Fruit fly (Drosophila melanogaster): ENCODE measurements around the gene Pkcdelta.

Pkcdelta gene

DNA sequence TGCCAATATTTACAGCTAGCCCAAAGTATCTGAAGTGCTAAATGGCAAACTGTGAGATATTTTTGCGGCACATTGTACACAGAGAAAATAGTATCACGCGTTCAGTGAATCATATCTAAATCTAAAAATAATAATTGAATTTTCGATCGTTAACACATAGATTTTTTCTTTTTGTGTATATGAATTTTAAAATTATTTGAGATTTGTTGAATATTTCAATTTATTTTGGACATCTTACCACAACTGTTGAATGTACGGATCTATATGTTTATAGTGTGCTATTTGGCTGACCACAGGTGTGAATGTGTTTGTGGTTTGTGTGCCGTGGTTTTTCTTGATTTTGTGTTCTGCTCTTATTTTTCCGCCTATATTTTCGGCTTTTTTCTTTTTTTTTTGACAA lies 37.8 kb downstream of the Pkcdelta start (continued):
- no peak for TF ChIP-seq Sin3A (optimal IDR thresholded peaks at IDR 0.05)
- peak; percentile 54 for TF ChIP-seq jumu (GFP tag; optimal IDR thresholded peaks at IDR 0.05)
- TF ChIP-seq wor (GFP tag; IDR thresholded peaks at IDR 0.05) = 0 out of 2 replicates have a peak, but pooled peaks have one; percentile 22
- peak; percentile 63 for TF ChIP-seq Fer3 (tag; optimal IDR thresholded peaks at IDR 0.05)
- TF ChIP-seq CG18011 (GFP tag; optimal IDR thresholded peaks at IDR 0.05) = no peak
- TF ChIP-seq H2.0 (GFP tag; IDR thresholded peaks at IDR 0.05) = peak; percentile 51; the same call in 1 of the 2 replicates
- TF ChIP-seq nau (GFP tag; optimal IDR thresholded peaks at IDR 0.05) = peak; percentile 23
- peak; percentile 86 for TF ChIP-seq CG2120 (GFP tag; optimal IDR thresholded peaks at IDR 0.05)
- TF ChIP-seq dpn (GFP tag; optimal IDR thresholded peaks at IDR 0.05) = peak; percentile 64 to 65
- peak; percentile 15 for TF ChIP-seq Usf (GFP tag; optimal IDR thresholded peaks at IDR 0.05)
- peak; percentile 44; the same call in 1 of the 2 replicates for TF ChIP-seq CG4730 (GFP tag; IDR thresholded peaks at IDR 0.05)
- TF ChIP-seq Fer1 (GFP tag; optimal IDR thresholded peaks at IDR 0.05) = peak; percentile 47
- peak; percentile 80 for TF ChIP-seq CG7556 (GFP tag; optimal IDR thresholded peaks at IDR 0.05)
- peak; percentile 61 for TF ChIP-seq org-1 (GFP tag; optimal IDR thresholded peaks at IDR 0.05)
- peak; percentile 17; the same call in 1 of the 2 replicates for TF ChIP-seq ssp (GFP tag; IDR thresholded peaks at IDR 0.05)
- peak; percentile 40 for TF ChIP-seq Hr3 (GFP tag; optimal IDR thresholded peaks at IDR 0.05)
- TF ChIP-seq bsh (GFP tag; optimal IDR thresholded peaks at IDR 0.05) = peak in 1 of 2 experiments; percentile 60
- peak; percentile 67 for TF ChIP-seq CG12155 (GFP tag; optimal IDR thresholded peaks at IDR 0.05)
- peak; percentile 62 for TF ChIP-seq mam (GFP tag; optimal IDR thresholded peaks at IDR 0.05)
- no peak for TF ChIP-seq CG11560 (tag; IDR thresholded peaks at IDR 0.05)
- no peak for TF ChIP-seq Stat92E (GFP tag; optimal IDR thresholded peaks at IDR 0.05)
- TF ChIP-seq sima (GFP tag; optimal IDR thresholded peaks at IDR 0.05) = no peak
- peak; percentile 40 for TF ChIP-seq CG10147 (GFP tag; optimal IDR thresholded peaks at IDR 0.05)
- TF ChIP-seq bcd (GFP tag; optimal IDR thresholded peaks at IDR 0.05) = peak; percentile 55
- peak; percentile 61 for TF ChIP-seq CG14014 (GFP tag; IDR thresholded peaks at IDR 0.05)
- peak; percentile 46 for TF ChIP-seq Blimp-1 (GFP tag; optimal IDR thresholded peaks at IDR 0.05)
- peak; percentile 40 to 73 for TF ChIP-seq Hr51 (GFP tag; optimal IDR thresholded peaks at IDR 0.05)
- peak; percentile 65 for TF ChIP-seq CG18599 (GFP tag; optimal IDR thresholded peaks at IDR 0.05)
- TF ChIP-seq hkb (optimal IDR thresholded peaks at IDR 0.05) = no peak
- TF ChIP-seq hkb (GFP tag; IDR thresholded peaks at IDR 0.05) = peak; percentile 10; the same call in 1 of the 2 replicates
- peak; percentile 15 for TF ChIP-seq CG5245 (GFP tag; optimal IDR thresholded peaks at IDR 0.05)
- peak; percentile 73 for TF ChIP-seq Dbx (GFP tag; IDR thresholded peaks at IDR 0.05)
- TF ChIP-seq psq (GFP tag; optimal IDR thresholded peaks at IDR 0.05) = peak; percentile 3
- TF ChIP-seq CG7839 (tag; optimal IDR thresholded peaks at IDR 0.05) = peak; percentile 60
- TF ChIP-seq ttk (GFP tag; IDR thresholded peaks at IDR 0.05) = 0 out of 2 replicates have a peak, but pooled peaks have one; percentile 22
- TF ChIP-seq gfzf (GFP tag; optimal IDR thresholded peaks at IDR 0.05) = no peak
- no peak for TF ChIP-seq Rx (GFP tag; IDR thresholded peaks at IDR 0.05)
- peak; percentile 83 for TF ChIP-seq CG11696 (GFP tag; IDR thresholded peaks at IDR 0.05)
- TF ChIP-seq ranshi (GFP tag; IDR thresholded peaks at IDR 0.05) = no peak
- peak; percentile 58 for TF ChIP-seq CG18262 (tag; optimal IDR thresholded peaks at IDR 0.05)
- no peak for TF ChIP-seq br (optimal IDR thresholded peaks at IDR 0.05)
- TF ChIP-seq disco-r (GFP tag; optimal IDR thresholded peaks at IDR 0.05) = no peak
- peak; percentile 46 for TF ChIP-seq HLH3B (GFP tag; IDR thresholded peaks at IDR 0.05)
- peak; percentile 80 for TF ChIP-seq Ets65A (GFP tag)
- no peak for TF ChIP-seq CG10431 (GFP tag; optimal IDR thresholded peaks at IDR 0.05)
- TF ChIP-seq D19B (GFP tag; optimal IDR thresholded peaks at IDR 0.05) = peak; percentile 54
- TF ChIP-seq CG11093 (GFP tag; IDR thresholded peaks at IDR 0.05) = no peak
- TF ChIP-seq Nf-YB (GFP tag; optimal IDR thresholded peaks at IDR 0.05) = peak; percentile 43
- TF ChIP-seq CG3281 (GFP tag; optimal IDR thresholded peaks at IDR 0.05) = peak; percentile 67
- TF ChIP-seq ci (GFP tag; IDR thresholded peaks at IDR 0.05) = no peak
- no peak for TF ChIP-seq CG12744 (GFP tag; optimal IDR thresholded peaks at IDR 0.05)
- peak; percentile 39 for TF ChIP-seq tx (GFP tag; optimal IDR thresholded peaks at IDR 0.05)
